Fruit fly (Drosophila melanogaster): ENCODE measurements around the gene p115.

The p115 gene

DNA sequence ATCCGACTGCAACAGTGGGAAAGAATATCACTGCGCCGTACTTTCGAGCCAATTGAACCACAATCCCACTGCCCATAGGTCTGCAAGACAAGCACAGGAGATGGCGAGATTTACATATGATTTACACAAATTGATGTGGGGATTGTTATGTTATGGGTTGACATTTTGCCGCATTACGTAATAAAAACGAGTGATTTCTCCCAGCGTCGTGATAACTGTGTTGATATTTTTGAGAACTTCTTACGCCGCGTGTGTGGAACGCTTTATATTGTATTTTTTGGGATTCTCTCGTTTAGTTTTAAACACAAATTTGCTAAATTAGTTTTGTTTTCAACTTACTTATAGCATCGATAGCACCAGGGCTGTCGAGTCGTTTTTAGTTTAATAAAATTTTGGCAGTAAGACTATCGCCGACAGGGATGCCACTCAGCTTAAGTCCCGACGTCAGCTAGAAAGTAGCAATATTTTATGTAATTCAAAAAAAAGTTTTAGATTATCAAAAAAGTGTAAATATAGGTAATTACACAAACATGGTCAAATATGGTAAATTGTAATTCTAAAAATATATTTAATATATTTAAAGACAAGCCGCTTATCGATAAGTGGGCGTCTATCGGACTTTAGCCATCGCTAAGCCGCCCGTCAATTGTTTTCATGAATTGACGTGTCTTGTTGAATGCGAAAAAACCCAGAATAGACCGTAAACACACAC lies at the start of gene p115, which contains the start of the genes CG45089 and ND-MNLL:
Gene p115, plus strand, starts transcription at position 621 of the 712 bp plus-strand sequence.
Gene CG45089, minus strand, starts transcription at position 388 of the 712 bp plus-strand sequence.
Gene ND-MNLL, minus strand, starts transcription at position 388 of the 712 bp plus-strand sequence.
- peak; percentile 32 for TF ChIP-seq Hr96 (GFP tag; optimal IDR thresholded peaks at IDR 0.05)
- TF ChIP-seq CG1620 (GFP tag; optimal IDR thresholded peaks at IDR 0.05): peak; percentile 81
- TF ChIP-seq CG7101 (tag; optimal IDR thresholded peaks at IDR 0.05): peak; percentile 76
- no peak for TF ChIP-seq cnc (optimal IDR thresholded peaks at IDR 0.05)
- TF ChIP-seq CG5204 (GFP tag; optimal IDR thresholded peaks at IDR 0.05): peak; percentile 40
- peak; percentile 80 for TF ChIP-seq bab1 (GFP tag; optimal IDR thresholded peaks at IDR 0.05)
- peak; percentile 11 for TF ChIP-seq CG7045 (GFP tag; optimal IDR thresholded peaks at IDR 0.05)
- TF ChIP-seq Clk (GFP tag; optimal IDR thresholded peaks at IDR 0.05): no peak
- peak; percentile 67 for TF ChIP-seq CG11617 (GFP tag; optimal IDR thresholded peaks at IDR 0.05)
- peak; percentile 61 for TF ChIP-seq tj (GFP tag; optimal IDR thresholded peaks at IDR 0.05)
- TF ChIP-seq CG12768 (GFP tag; optimal IDR thresholded peaks at IDR 0.05): no peak
- TF ChIP-seq Mnt (GFP tag; optimal IDR thresholded peaks at IDR 0.05): peak; percentile 75
- peak; percentile 44 for TF ChIP-seq Crg-1 (GFP tag; optimal IDR thresholded peaks at IDR 0.05)
- TF ChIP-seq CG14711 (tag; optimal IDR thresholded peaks at IDR 0.05): peak; percentile 96
- TF ChIP-seq toe (GFP tag; optimal IDR thresholded peaks at IDR 0.05): peak; percentile 55
- peak; percentile 46 for TF ChIP-seq pad (GFP tag; optimal IDR thresholded peaks at IDR 0.05)
- TF ChIP-seq cic (GFP tag; optimal IDR thresholded peaks at IDR 0.05): no peak
- peak; percentile 42 for TF ChIP-seq ovo (GFP tag; optimal IDR thresholded peaks at IDR 0.05)

dm6 chrX:7854144-7854543 lies 39.7 kb upstream of the p115 start, which contains the start of gene CG10920:
CG10920 (minus strand) TSS chrX:7854244.
- TF ChIP-seq CG1620 (GFP tag; optimal IDR thresholded peaks at IDR 0.05): no peak
- TF ChIP-seq CG12768 (GFP tag; optimal IDR thresholded peaks at IDR 0.05): no peak
- no peak for TF ChIP-seq cic (GFP tag; optimal IDR thresholded peaks at IDR 0.05)
- TF ChIP-seq Crg-1 (GFP tag; optimal IDR thresholded peaks at IDR 0.05): no peak

DNA sequence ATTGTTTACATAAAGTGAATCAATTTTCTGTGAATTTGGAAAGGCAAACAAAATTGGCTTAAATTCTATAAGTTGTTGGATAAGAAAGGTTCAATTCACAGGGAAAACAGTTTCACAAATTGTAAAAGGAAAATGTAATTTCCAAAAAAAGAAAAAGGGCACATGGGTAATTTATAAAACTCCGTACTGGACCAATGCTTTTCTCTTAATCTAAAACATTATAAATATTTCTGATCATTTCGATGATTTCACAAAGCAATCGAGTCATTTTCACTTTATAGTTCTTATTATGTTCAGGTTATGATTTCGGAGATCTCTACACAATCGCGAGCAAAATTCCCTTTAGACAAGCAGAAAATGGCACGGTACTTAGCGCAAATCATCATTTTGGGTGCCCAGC lies 36.0 kb upstream of the p115 start, which contains the start of gene CG1409:
Gene CG1409, plus strand, starts transcription at position 301 of the 400 bp plus-strand sequence.
- TF ChIP-seq CG7101 (tag; optimal IDR thresholded peaks at IDR 0.05) (no peak), ovo (GFP tag; optimal IDR thresholded peaks at IDR 0.05) (no peak), Crg-1 (GFP tag; optimal IDR thresholded peaks at IDR 0.05) (no peak), CG14711 (tag; optimal IDR thresholded peaks at IDR 0.05) (no peak), bab1 (GFP tag; optimal IDR thresholded peaks at IDR 0.05) (no peak), cnc (optimal IDR thresholded peaks at IDR 0.05) (no peak)

DNA sequence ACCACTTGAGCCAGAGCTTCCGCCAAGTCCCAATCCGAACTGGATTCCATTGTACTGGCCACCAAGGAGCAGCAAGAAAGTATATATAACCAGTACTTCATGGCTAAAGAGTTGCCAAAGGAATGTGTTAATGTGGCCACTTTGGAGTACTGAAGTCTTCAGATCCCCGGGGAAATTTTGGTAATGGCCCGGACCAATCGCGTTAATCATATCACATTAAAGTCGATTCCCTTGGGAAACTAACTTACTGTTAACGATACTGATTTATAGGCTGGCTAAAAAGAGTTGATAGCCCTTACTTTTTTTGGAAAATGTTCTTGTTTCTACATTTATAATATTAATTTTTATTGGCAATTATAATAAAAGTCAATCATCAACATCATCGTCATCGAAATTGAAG lies 27.0 kb upstream of the p115 start, which contains the start of gene Ir7b:
Gene Ir7b, minus strand, starts transcription at position 101 of the 400 bp plus-strand sequence.
- TF ChIP-seq kay (GFP tag; ENCODE audit: borderline replicate concordance): no peak
- TF ChIP-seq bab1 (GFP tag; optimal IDR thresholded peaks at IDR 0.05): no peak
- no peak for TF ChIP-seq CG5204 (GFP tag; optimal IDR thresholded peaks at IDR 0.05)
- TF ChIP-seq toe (GFP tag; optimal IDR thresholded peaks at IDR 0.05): no peak
- TF ChIP-seq ovo (GFP tag; optimal IDR thresholded peaks at IDR 0.05): no peak
- no peak for TF ChIP-seq CG1620 (GFP tag; optimal IDR thresholded peaks at IDR 0.05)

DNA sequence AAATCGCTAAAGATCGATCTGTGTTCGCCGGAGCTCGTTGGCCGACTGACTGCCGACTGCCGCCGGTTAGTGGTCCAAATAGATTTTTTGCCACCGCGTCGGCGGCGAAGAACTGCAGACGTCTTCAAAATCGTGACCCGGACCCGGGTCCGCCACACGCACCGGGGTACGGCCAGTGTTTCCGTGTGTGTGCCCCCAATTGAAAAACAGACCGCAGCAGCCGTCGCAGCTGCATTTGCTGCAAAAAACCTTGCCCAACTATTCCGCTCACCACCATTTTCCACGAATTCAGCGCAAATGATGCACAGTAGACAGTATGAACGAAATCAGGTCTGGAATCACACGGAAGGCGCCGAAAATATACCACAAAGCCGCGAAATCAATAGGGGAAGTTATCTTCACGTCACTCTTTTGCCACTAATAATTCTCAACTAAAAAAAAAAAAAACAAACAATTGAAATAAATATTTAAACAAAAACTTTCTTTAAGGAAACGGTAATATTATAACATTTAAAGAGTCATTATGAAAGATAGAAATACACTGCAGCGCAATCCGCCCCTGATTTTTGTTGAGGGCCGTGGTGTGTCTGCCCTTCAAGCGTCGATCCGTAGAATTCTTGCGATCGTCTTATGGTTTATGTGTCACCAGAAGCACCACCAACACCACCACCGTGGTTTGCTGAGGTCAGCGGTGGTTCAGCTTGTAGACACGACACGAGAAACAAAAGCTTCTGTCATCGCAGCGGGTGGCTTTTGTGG lies 20.5 kb upstream of the p115 start, which contains the start of gene dec:
Gene dec, minus strand, starts transcription at position 51 of the 759 bp plus-strand sequence.
- TF ChIP-seq Hr96 (GFP tag; optimal IDR thresholded peaks at IDR 0.05): no peak
- no peak for TF ChIP-seq CG12768 (GFP tag; optimal IDR thresholded peaks at IDR 0.05)
- no peak for TF ChIP-seq Clk (GFP tag; optimal IDR thresholded peaks at IDR 0.05)
- peak; percentile 17 for TF ChIP-seq pad (GFP tag; optimal IDR thresholded peaks at IDR 0.05)
- no peak for TF ChIP-seq CG5204 (GFP tag; optimal IDR thresholded peaks at IDR 0.05)
- peak; percentile 88 for TF ChIP-seq bab1 (GFP tag; optimal IDR thresholded peaks at IDR 0.05)
- no peak for TF ChIP-seq cic (GFP tag; optimal IDR thresholded peaks at IDR 0.05)
- TF ChIP-seq CG14711 (tag; optimal IDR thresholded peaks at IDR 0.05): peak; percentile 26
- TF ChIP-seq tj (GFP tag; optimal IDR thresholded peaks at IDR 0.05): peak; percentile 95

dm6 chrX:7874094-7874493 lies 19.7 kb upstream of the p115 start, which contains the start of gene Ir7c:
Ir7c (plus strand) TSS chrX:7874394.
- TF ChIP-seq CG5204 (GFP tag; optimal IDR thresholded peaks at IDR 0.05) (no peak), CG11617 (GFP tag; optimal IDR thresholded peaks at IDR 0.05) (no peak), Clk (GFP tag; optimal IDR thresholded peaks at IDR 0.05) (no peak), bab1 (GFP tag; optimal IDR thresholded peaks at IDR 0.05) (no peak), CG7045 (GFP tag; optimal IDR thresholded peaks at IDR 0.05) (no peak), CG12768 (GFP tag; optimal IDR thresholded peaks at IDR 0.05) (no peak), Mnt (GFP tag; optimal IDR thresholded peaks at IDR 0.05) (no peak), tj (GFP tag; optimal IDR thresholded peaks at IDR 0.05) (no peak), toe (GFP tag; optimal IDR thresholded peaks at IDR 0.05) (no peak), cic (GFP tag; optimal IDR thresholded peaks at IDR 0.05) (no peak), pad (GFP tag; optimal IDR thresholded peaks at IDR 0.05) (no peak), CG1620 (GFP tag; optimal IDR thresholded peaks at IDR 0.05) (no peak), CG7101 (tag; optimal IDR thresholded peaks at IDR 0.05) (no peak), kay (GFP tag; ENCODE audit: borderline replicate concordance) (no peak)
